Fruit fly (Drosophila melanogaster): ENCODE results near the gene Idgf4.

Idgf4 gene

dm6 chrX:9885363-9885762 lies 45.4 kb downstream of the Idgf4 start:
- TF ChIP-seq psq (optimal IDR thresholded peaks at IDR 0.05): no peak
- TF ChIP-seq EcR (GFP tag; optimal IDR thresholded peaks at IDR 0.05): no peak
- no peak for TF ChIP-seq usp (GFP tag; optimal IDR thresholded peaks at IDR 0.05)
- TF ChIP-seq CG8478 (optimal IDR thresholded peaks at IDR 0.05): no peak
- no peak for TF ChIP-seq pan (optimal IDR thresholded peaks at IDR 0.05)
- TF ChIP-seq Dll (optimal IDR thresholded peaks at IDR 0.05): no peak

- no peak for TF ChIP-seq usp (GFP tag; optimal IDR thresholded peaks at IDR 0.05)
- TF ChIP-seq EcR (GFP tag; optimal IDR thresholded peaks at IDR 0.05): no peak
- TF ChIP-seq pan (optimal IDR thresholded peaks at IDR 0.05): no peak
- no peak for TF ChIP-seq psq (optimal IDR thresholded peaks at IDR 0.05)
- TF ChIP-seq Dll (optimal IDR thresholded peaks at IDR 0.05): no peak
- TF ChIP-seq CG8478 (optimal IDR thresholded peaks at IDR 0.05): no peak
These were observed 46.5 kb downstream of the Idgf4 start, which contains the start of gene CG9691 for dm6 chrX:9884221-9884620. Gene CG9691, plus strand, starts transcription at chrX:9884442.

- no peak for TF ChIP-seq Dll (optimal IDR thresholded peaks at IDR 0.05)
- no peak for TF ChIP-seq pan (optimal IDR thresholded peaks at IDR 0.05)
These were observed 47.8 kb downstream of the Idgf4 start for dm6 chrX:9882900-9883299.

dm6 chrX:9881746-9882145 lies 49.0 kb downstream of the Idgf4 start, which contains the start of gene CG9689:
Gene CG9689, plus strand, starts transcription at chrX:9881953.
- no peak for TF ChIP-seq pan (optimal IDR thresholded peaks at IDR 0.05)
- no peak for TF ChIP-seq psq (optimal IDR thresholded peaks at IDR 0.05)
- no peak for TF ChIP-seq usp (GFP tag; optimal IDR thresholded peaks at IDR 0.05)
- no peak for TF ChIP-seq CG8478 (optimal IDR thresholded peaks at IDR 0.05)
- no peak for TF ChIP-seq Dll (optimal IDR thresholded peaks at IDR 0.05)
- no peak for TF ChIP-seq EcR (GFP tag; optimal IDR thresholded peaks at IDR 0.05)

dm6 chrX:9879570-9879969 lies 51.2 kb downstream of the Idgf4 start, which contains the start of gene CG9686:
Gene CG9686, plus strand, starts transcription at chrX:9879870.
- TF ChIP-seq usp (GFP tag; optimal IDR thresholded peaks at IDR 0.05) (no peak), EcR (GFP tag; optimal IDR thresholded peaks at IDR 0.05) (no peak), CG8478 (optimal IDR thresholded peaks at IDR 0.05) (no peak), psq (optimal IDR thresholded peaks at IDR 0.05) (no peak), pan (optimal IDR thresholded peaks at IDR 0.05) (no peak), Dll (optimal IDR thresholded peaks at IDR 0.05) (no peak)

- TF ChIP-seq usp (GFP tag; optimal IDR thresholded peaks at IDR 0.05) (no peak), psq (optimal IDR thresholded peaks at IDR 0.05) (no peak), pan (optimal IDR thresholded peaks at IDR 0.05) (no peak), EcR (GFP tag; optimal IDR thresholded peaks at IDR 0.05) (no peak), CG8478 (optimal IDR thresholded peaks at IDR 0.05) (no peak), Dll (optimal IDR thresholded peaks at IDR 0.05) (no peak)
These were observed 52.6 kb downstream of the Idgf4 start, which contains the start of gene CG1468 for dm6 chrX:9878125-9878524. Gene CG1468, plus strand, starts transcription at chrX:9878422.

All from whole organism.